Fruit fly (Drosophila melanogaster) whole organism: ENCODE results near the gene Syx17.

Experiments used
- CG8478 ChIP-seq: fragments of >200 bp; optimal IDR thresholded peaks from 2 replicates; lab custom pipeline; 2018; ENCODE audit warnings: inconsistent platforms
- Dll ChIP-seq: fragments of >200 bp; optimal IDR thresholded peaks from 2 replicates; lab custom pipeline; 2017
- EcR ChIP-seq, 2 experiments: fragments of >200 bp; optimal IDR thresholded peaks; 2 replicates each; lab custom pipeline; 2017; ENCODE audit warnings: missing biosample characterization in 2 of 2, missing genetic modification characterization in 2 of 2, missing genetic modification reagents in 2 of 2
- pan ChIP-seq: fragments of >200 bp; optimal IDR thresholded peaks from 2 replicates; lab custom pipeline; 2017
- usp ChIP-seq: fragments of >200 bp; optimal IDR thresholded peaks from 2 replicates; lab custom pipeline; 2017; ENCODE audit warnings: missing biosample characterization, missing genetic modification characterization, mixed read lengths

DNA sequence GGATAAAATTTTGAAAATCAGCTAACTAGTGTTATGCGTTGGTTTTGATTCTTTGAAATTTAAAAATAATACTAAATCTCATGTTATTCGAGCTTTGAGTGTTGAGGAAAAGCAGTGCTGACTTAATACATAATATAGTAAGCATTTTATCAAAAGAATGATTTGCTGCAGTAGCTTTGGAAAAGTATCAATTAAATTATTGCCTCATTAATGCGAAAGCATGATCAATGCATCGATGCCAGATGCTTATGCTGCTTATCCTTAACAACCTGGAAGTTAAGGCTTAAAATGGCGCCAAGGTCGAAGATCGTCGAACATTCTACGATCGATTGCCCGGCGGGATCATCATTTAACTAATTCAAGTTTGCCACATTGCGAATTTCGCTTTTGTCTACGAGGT lies 21.8 kb upstream of the Syx17 start, which contains the start of gene CG32240:
- TF ChIP-seq Dll (lab: Kevin White, UChicago) (no peak), usp (GFP tag; lab: Kevin White, UChicago) (no peak), CG8478 (lab: Kevin White, UChicago) (no peak), pan (lab: Kevin White, UChicago) (no peak), EcR (GFP tag; optimal IDR thresholded peaks at IDR 0.05; lab: Kevin White, UChicago) (no peak)
